Fruit fly (Drosophila melanogaster) whole organism, embryonic: ENCODE data around the gene CG4968.

Experiments used
- Abd-B ChIP-seq: fragments of 200-800 bp; sonication (Bioruptor generic); optimal IDR thresholded peaks from 2 replicates; lab custom pipeline; 2018; ENCODE audit warnings: missing biosample characterization, mild to moderate bottlenecking, missing genetic modification characterization, moderate library complexity
- BtbVII ChIP-seq: fragments of 200-800 bp; sonication (Bioruptor generic); optimal IDR thresholded peaks from 3 replicates; lab custom pipeline; 2017; ENCODE audit warnings: missing biosample characterization, mild to moderate bottlenecking, missing genetic modification characterization
- CG10543 ChIP-seq: fragments of 200-800 bp; sonication (Bioruptor generic); optimal IDR thresholded peaks from 3 replicates; lab custom pipeline; 2017; ENCODE audit warnings: missing biosample characterization, mild to moderate bottlenecking, missing genetic modification characterization, moderate library complexity
- CG12659 ChIP-seq: fragments of 200-800 bp; sonication (Bioruptor generic); optimal IDR thresholded peaks from 3 replicates; lab custom pipeline; 2017; ENCODE audit warnings: mild to moderate bottlenecking, missing biosample characterization, missing genetic modification reagents, missing genetic modification characterization
- CG12769 ChIP-seq: fragments of 200-800 bp; sonication (Bioruptor generic); optimal IDR thresholded peaks from 2 replicates; lab custom pipeline; 2019; ENCODE audit warnings: missing biosample characterization, mild to moderate bottlenecking, missing genetic modification characterization, moderate library complexity
- CG13296 ChIP-seq: fragments of 200-800 bp; sonication (Bioruptor generic); optimal IDR thresholded peaks from 3 replicates; lab custom pipeline; 2018; ENCODE audit warnings: missing biosample characterization, mild to moderate bottlenecking, missing genetic modification characterization
- CG13894 ChIP-seq: fragments of 200-800 bp; sonication (Bioruptor generic); optimal IDR thresholded peaks from 3 replicates; lab custom pipeline; 2018; ENCODE audit warnings: missing biosample characterization, mild to moderate bottlenecking, missing genetic modification characterization, moderate library complexity
- CG15514 ChIP-seq: fragments of 200-800 bp; sonication (Bioruptor generic); optimal IDR thresholded peaks from 3 replicates; lab custom pipeline; 2017; ENCODE audit warnings: missing biosample characterization, missing genetic modification characterization, mild to moderate bottlenecking, moderate library complexity, missing genetic modification reagents
- CG1603 ChIP-seq: fragments of 200-800 bp; sonication (Bioruptor generic); optimal IDR thresholded peaks from 2 replicates; lab custom pipeline; 2019; ENCODE audit warnings: missing biosample characterization, mild to moderate bottlenecking, missing genetic modification characterization, moderate library complexity
- CG17912 ChIP-seq: fragments of 200-800 bp; sonication (Bioruptor generic); optimal IDR thresholded peaks from 2 replicates; lab custom pipeline; 2018; ENCODE audit warnings: missing biosample characterization, mild to moderate bottlenecking, missing genetic modification characterization
- CG2199 ChIP-seq: fragments of 200-800 bp; sonication (Bioruptor generic); IDR thresholded peaks from 3 replicates; pipeline ENCODE4 v1.3.6; 2022; ENCODE audit warnings: missing biosample characterization, missing genetic modification characterization
- CG31365 ChIP-seq: fragments of 200-800 bp; sonication (Bioruptor generic); optimal IDR thresholded peaks from 2 replicates; lab custom pipeline; 2018; ENCODE audit warnings: missing biosample characterization, mild to moderate bottlenecking, missing genetic modification characterization
- CG3163 ChIP-seq: fragments of 200-800 bp; sonication (Bioruptor generic); optimal IDR thresholded peaks from 3 replicates; lab custom pipeline; 2016; ENCODE audit warnings: missing biosample characterization, missing genetic modification characterization
- CG32767 ChIP-seq: fragments of 200-800 bp; sonication (Bioruptor generic); IDR thresholded peaks from 2 replicates; pipeline ENCODE4 v1.3.6; 2022; ENCODE audit warnings: missing biosample characterization, missing genetic modification characterization
- CG6854 ChIP-seq: fragments of 200-800 bp; sonication (Bioruptor generic); optimal IDR thresholded peaks from 3 replicates; lab custom pipeline; 2017; ENCODE audit warnings: missing biosample characterization, mild to moderate bottlenecking, missing genetic modification characterization
- CG7987 ChIP-seq: fragments of 200-800 bp; sonication (Bioruptor generic); optimal IDR thresholded peaks from 2 replicates; lab custom pipeline; 2018; ENCODE audit warnings: missing biosample characterization, mild to moderate bottlenecking, missing genetic modification characterization, moderate library complexity
- Deaf1 ChIP-seq: fragments of 200-800 bp; optimal IDR thresholded peaks from 3 replicates; lab custom pipeline; 2019; ENCODE audit warnings: missing biosample characterization, mild to moderate bottlenecking, missing genetic modification characterization, moderate library complexity
- Dp ChIP-seq: fragments of 200-800 bp; sonication (Bioruptor generic); optimal IDR thresholded peaks from 2 replicates; lab custom pipeline; 2018; ENCODE audit warnings: missing biosample characterization, mild to moderate bottlenecking, missing genetic modification characterization, moderate library complexity
- E2f2 ChIP-seq: fragments of 200-800 bp; sonication (Bioruptor generic); IDR thresholded peaks from 2 replicates; pipeline ENCODE4 v1.3.6; 2022; ENCODE audit warnings: missing biosample characterization, missing genetic modification characterization
- Fer1 ChIP-seq: fragments of 200-800 bp; sonication (Bioruptor generic); optimal IDR thresholded peaks from 2 replicates; lab custom pipeline; 2017; ENCODE audit warnings: missing biosample characterization, mild to moderate bottlenecking, missing genetic modification characterization
- HmgZ ChIP-seq: fragments of 200-800 bp; sonication (Bioruptor generic); optimal IDR thresholded peaks from 2 replicates; lab custom pipeline; 2018; ENCODE audit warnings: missing biosample characterization, mild to moderate bottlenecking, missing genetic modification characterization
- Lim3 ChIP-seq: fragments of 200-800 bp; sonication (Bioruptor generic); IDR thresholded peaks from 2 replicates; pipeline ENCODE4 v1.3.6; 2022; ENCODE audit warnings: missing biosample characterization, missing genetic modification characterization
- MBD-R2 ChIP-seq: fragments of 200-800 bp; sonication (Bioruptor generic); IDR thresholded peaks from 2 replicates; pipeline ENCODE4 v1.3.6; 2022; ENCODE audit warnings: missing biosample characterization, missing genetic modification characterization
- MESR4 ChIP-seq: fragments of 200-800 bp; sonication (Bioruptor generic); optimal IDR thresholded peaks from 2 replicates; lab custom pipeline; 2018; ENCODE audit warnings: missing biosample characterization, mild to moderate bottlenecking, missing genetic modification characterization, moderate library complexity
- MTF-1 ChIP-seq: fragments of 200-800 bp; sonication (Bioruptor generic); optimal IDR thresholded peaks from 2 replicates; lab custom pipeline; 2018; ENCODE audit warnings: missing biosample characterization, mild to moderate bottlenecking, missing genetic modification characterization, borderline replicate concordance
- Med ChIP-seq: fragments of 200-800 bp; sonication (Bioruptor generic); peaks from one replicate; lab custom pipeline; 2016; ENCODE audit warnings: missing biosample characterization, missing genetic modification characterization, mild to moderate bottlenecking, inconsistent platforms, moderate library complexity
- Meics ChIP-seq: fragments of 200-800 bp; sonication (Bioruptor generic); optimal IDR thresholded peaks from 2 replicates; lab custom pipeline; 2017; ENCODE audit warnings: missing biosample characterization, mild to moderate bottlenecking, missing genetic modification characterization
- NFAT ChIP-seq: fragments of 200-800 bp; sonication (Bioruptor generic); IDR thresholded peaks from 2 replicates; pipeline ENCODE4 v1.3.6; 2022; ENCODE audit warnings: missing biosample characterization, missing genetic modification characterization
- Nf-YC ChIP-seq: fragments of 200-800 bp; optimal IDR thresholded peaks from 3 replicates; lab custom pipeline; 2019; ENCODE audit warnings: missing biosample characterization, mild to moderate bottlenecking, missing genetic modification characterization, moderate library complexity
- bigmax ChIP-seq: fragments of 200-800 bp; sonication (Bioruptor generic); optimal IDR thresholded peaks from 2 replicates; lab custom pipeline; 2018; ENCODE audit warnings: missing biosample characterization, mild to moderate bottlenecking, missing genetic modification characterization
- cg ChIP-seq: fragments of 200-800 bp; sonication (Bioruptor generic); optimal IDR thresholded peaks from 3 replicates; lab custom pipeline; 2019; ENCODE audit warnings: missing biosample characterization, mild to moderate bottlenecking, missing genetic modification characterization, moderate library complexity
- chinmo ChIP-seq: fragments of 200-800 bp; sonication (Bioruptor generic); IDR thresholded peaks from 4 replicates; pipeline ENCODE4 v1.3.6; 2022; ENCODE audit warnings: missing biosample characterization, missing genetic modification characterization; ENCODE audit not compliant: partially characterized antibody
- dan ChIP-seq: fragments of 200-800 bp; sonication (Bioruptor generic); IDR thresholded peaks from 2 replicates; pipeline ENCODE4 v1.3.6; 2022; ENCODE audit warnings: missing biosample characterization, missing genetic modification characterization
- dm ChIP-seq: fragments of 200-800 bp; sonication (Bioruptor generic); optimal IDR thresholded peaks from 3 replicates; lab custom pipeline; 2016; ENCODE audit warnings: missing biosample characterization, missing genetic modification characterization
- exex ChIP-seq: fragments of 200-800 bp; sonication (Bioruptor generic); optimal IDR thresholded peaks from 4 replicates; lab custom pipeline; 2018; ENCODE audit warnings: missing biosample characterization, mild to moderate bottlenecking, missing genetic modification characterization, moderate library complexity
- ftz-f1 ChIP-seq: fragments of 200-800 bp; sonication (Bioruptor generic); optimal IDR thresholded peaks from 2 replicates; lab custom pipeline; 2016; ENCODE audit warnings: missing biosample characterization, missing genetic modification characterization
- hkb ChIP-seq, 2 experiments: fragments of 200-800 bp in 1 of 2; fragments of >200 bp in 1 of 2; sonication (Bioruptor generic) in 1 of 2; IDR thresholded peaks in 1 of 2; optimal IDR thresholded peaks in 1 of 2; 2 replicates each; pipeline versions ENCODE4 v1.3.6 to Lab custom; 2017 to 2022; ENCODE audit warnings: missing biosample characterization in 1 of 2, missing genetic modification characterization in 1 of 2
- jing ChIP-seq: fragments of 200-800 bp; sonication (Bioruptor generic); optimal IDR thresholded peaks from 2 replicates; lab custom pipeline; 2018; ENCODE audit warnings: missing biosample characterization, mild to moderate bottlenecking, missing genetic modification characterization
- klu ChIP-seq: fragments of 200-800 bp; sonication (Bioruptor generic); IDR thresholded peaks from 2 replicates; pipeline ENCODE4 v1.3.6; 2022; ENCODE audit warnings: missing biosample characterization, missing genetic modification characterization
- mirr ChIP-seq: fragments of 200-800 bp; sonication (Bioruptor generic); optimal IDR thresholded peaks from 3 replicates; lab custom pipeline; 2018; ENCODE audit warnings: missing biosample characterization, mild to moderate bottlenecking, missing genetic modification characterization
- prd ChIP-seq, 3 experiments: fragments of >200 bp in 2 of 3; fragments of 200-800 bp in 1 of 3; sonication (Bioruptor generic) in 1 of 3; optimal IDR thresholded peaks in 2 of 3; IDR thresholded peaks in 1 of 3; 2 replicates in 2 of 3; 3 replicates in 1 of 3; pipeline versions ENCODE4 v1.3.6 to Lab custom; 2017 to 2022; ENCODE audit warnings: missing biosample characterization in 1 of 3, missing genetic modification characterization in 1 of 3
- sd ChIP-seq: fragments of 200-800 bp; sonication (Bioruptor generic); optimal IDR thresholded peaks from 3 replicates; lab custom pipeline; 2018; ENCODE audit warnings: missing biosample characterization, mild to moderate bottlenecking, missing genetic modification characterization, moderate library complexity
- sens ChIP-seq: fragments of 200-800 bp; sonication (Bioruptor generic); peaks from one replicate; lab custom pipeline; 2016; ENCODE audit warnings: missing biosample characterization, missing genetic modification characterization
- ssp ChIP-seq: fragments of 200-800 bp; sonication (Bioruptor generic); IDR thresholded peaks from 2 replicates; pipeline ENCODE4 v1.3.6; 2022; ENCODE audit warnings: missing biosample characterization, missing genetic modification characterization
- sug ChIP-seq: fragments of 200-800 bp; optimal IDR thresholded peaks from 2 replicates; lab custom pipeline; 2019; ENCODE audit warnings: missing biosample characterization, mild to moderate bottlenecking, missing genetic modification characterization, moderate library complexity
- vvl ChIP-seq: fragments of 200-800 bp; sonication (Bioruptor generic); IDR thresholded peaks from 2 replicates; pipeline ENCODE4 v1.3.6; 2022; ENCODE audit warnings: missing biosample characterization, missing genetic modification characterization
- wdn ChIP-seq: fragments of 200-800 bp; sonication (Bioruptor generic); IDR thresholded peaks from 2 replicates; pipeline ENCODE4 v1.3.6; 2022; ENCODE audit warnings: missing biosample characterization, missing genetic modification characterization

The CG4968 gene

dm6 chr2L:10321612-10322011 lies 14.9 kb downstream of the CG4968 start (continued):
- TF ChIP-seq CG12769 (tag; lab: Kevin White, UChicago) (peak; percentile 98), Deaf1 (tag; lab: Kevin White, UChicago) (peak; percentile 94), bigmax (GFP tag; lab: Kevin White, UChicago) (peak; percentile 25), CG15514 (GFP tag; lab: Kevin White, UChicago) (peak; percentile 49), Med (peak; percentile 80), dan (GFP tag; lab: Robert Waterston, UW) (no peak), cg (GFP tag; lab: Kevin White, UChicago) (peak; percentile 36), Dp (GFP tag; lab: Kevin White, UChicago) (peak; percentile 19), CG2199 (GFP tag; lab: Robert Waterston, UW) (peak; percentile 87), Abd-B (GFP tag; lab: Kevin White, UChicago) (no peak), CG7987 (GFP tag; lab: Kevin White, UChicago) (peak; percentile 10), chinmo (GFP tag; lab: Robert Waterston, UW) (peak; percentile 89; the same call in 2 of the 4 replicates), CG32767 (GFP tag; lab: Robert Waterston, UW) (0 out of 2 replicates have a peak, but pooled peaks have one; percentile 19), MTF-1 (GFP tag; lab: Kevin White, UChicago) (peak; percentile 15), hkb (optimal IDR thresholded peaks at IDR 0.05; lab: Kevin White, UChicago) (no peak), hkb (GFP tag; IDR thresholded peaks at IDR 0.05; lab: Robert Waterston, UW) (peak; percentile 30; the same call in 1 of the 2 replicates), Nf-YC (tag; lab: Kevin White, UChicago) (peak; percentile 5), CG10543 (GFP tag; lab: Kevin White, UChicago) (peak; percentile 40), jing (GFP tag; lab: Kevin White, UChicago) (no peak), CG17912 (GFP tag; lab: Kevin White, UChicago) (peak; percentile 23), MBD-R2 (GFP tag; lab: Robert Waterston, UW) (peak; percentile 25; the same call in 1 of the 2 replicates), CG3163 (peak; percentile 15), sd (peak; percentile 89), MESR4 (GFP tag; lab: Kevin White, UChicago) (peak; percentile 7), Lim3 (GFP tag; lab: Robert Waterston, UW) (no peak), mirr (peak; percentile 91), CG12659 (GFP tag; lab: Kevin White, UChicago) (peak; percentile 13), wdn (GFP tag; lab: Robert Waterston, UW) (no peak), vvl (GFP tag; lab: Robert Waterston, UW) (peak; percentile 23; the same call in 1 of the 2 replicates), CG1603 (tag; lab: Kevin White, UChicago) (no peak), CG13296 (GFP tag; lab: Kevin White, UChicago) (peak; percentile 48), dm (GFP tag; lab: Kevin White, UChicago) (no peak), exex (tag; lab: Kevin White, UChicago) (peak; percentile 65), Fer1 (GFP tag; lab: Kevin White, UChicago) (peak; percentile 56), BtbVII (GFP tag; lab: Kevin White, UChicago) (peak; percentile 59), E2f2 (GFP tag; lab: Robert Waterston, UW) (peak; percentile 26; the same call in 1 of the 2 replicates), Meics (GFP tag; lab: Kevin White, UChicago) (peak; percentile 4), HmgZ (tag; lab: Kevin White, UChicago) (peak; percentile 23), CG31365 (tag; lab: Kevin White, UChicago) (peak; percentile 17), NFAT (GFP tag; lab: Robert Waterston, UW) (peak; percentile 3; the same call in 1 of the 2 replicates), CG6854 (peak; percentile 8), sens (GFP tag; lab: Kevin White, UChicago) (peak; percentile 20), ssp (GFP tag; lab: Robert Waterston, UW) (no peak), prd (optimal IDR thresholded peaks at IDR 0.05; lab: Kevin White, UChicago) (no peak), prd (GFP tag; IDR thresholded peaks at IDR 0.05; lab: Robert Waterston, UW) (no peak), sug (tag; lab: Kevin White, UChicago) (peak; percentile 38), ftz-f1 (peak; percentile 80), CG13894 (tag; lab: Kevin White, UChicago) (peak; percentile 84), klu (GFP tag; lab: Robert Waterston, UW) (no peak)
